Fruit fly (Drosophila melanogaster): Measurements from ENCODE around the gene CG11837.

CG11837 gene

dm6 chr3R:29038960-29039581, 10.2 kb upstream of the CG11837 start, which contains the start of the genes Slu7 and Pkc98E (continued):
- TF ChIP-seq tin (GFP tag; optimal IDR thresholded peaks at IDR 0.05) (peak; percentile 70), luna (GFP tag; optimal IDR thresholded peaks at IDR 0.05) (peak; percentile 60), Sox102F (GFP tag; optimal IDR thresholded peaks at IDR 0.05) (peak; percentile 19), salm (tag; optimal IDR thresholded peaks at IDR 0.05) (no peak), CG7987 (GFP tag; optimal IDR thresholded peaks at IDR 0.05) (peak; percentile 75), nmo (GFP tag; optimal IDR thresholded peaks at IDR 0.05) (peak; percentile 76), CG16815 (GFP tag; optimal IDR thresholded peaks at IDR 0.05) (peak; percentile 30), aop (GFP tag; IDR thresholded peaks at IDR 0.05) (no peak), YL-1 (GFP tag; optimal IDR thresholded peaks at IDR 0.05) (peak; percentile 49), CG12391 (tag; optimal IDR thresholded peaks at IDR 0.05) (peak; percentile 33), Rfx (GFP tag; IDR thresholded peaks at IDR 0.05) (peak; percentile 89), so (GFP tag; IDR thresholded peaks at IDR 0.05) (no peak), emc (GFP tag; optimal IDR thresholded peaks at IDR 0.05) (peak; percentile 45), CG18599 (GFP tag; optimal IDR thresholded peaks at IDR 0.05) (peak; percentile 68), sens (GFP tag) (peak; percentile 79), hth (optimal IDR thresholded peaks at IDR 0.05) (no peak), pum (GFP tag; optimal IDR thresholded peaks at IDR 0.05) (peak; percentile 52), lbe (GFP tag; optimal IDR thresholded peaks at IDR 0.05) (peak; percentile 80), ssp (GFP tag; IDR thresholded peaks at IDR 0.05) (peak; percentile 53), Usf (GFP tag; optimal IDR thresholded peaks at IDR 0.05) (no peak), CG17361 (GFP tag; IDR thresholded peaks at IDR 0.05) (peak; percentile 14; the same call in 2 of the 3 replicates), nerfin-1 (tag; optimal IDR thresholded peaks at IDR 0.05) (peak; percentile 99), Opbp (GFP tag; IDR thresholded peaks at IDR 0.05; ENCODE audit: partially characterized antibody) (peak; percentile 91), pzg (GFP tag; optimal IDR thresholded peaks at IDR 0.05) (peak; percentile 91), ems (GFP tag; optimal IDR thresholded peaks at IDR 0.05) (peak; percentile 49), onecut (GFP tag; IDR thresholded peaks at IDR 0.05) (peak; percentile 85), Dref (GFP tag; IDR thresholded peaks at IDR 0.05) (peak; percentile 88), h (optimal IDR thresholded peaks at IDR 0.05) (no peak), Ssrp (tag; optimal IDR thresholded peaks at IDR 0.05) (no peak), CG1024 (GFP tag; IDR thresholded peaks at IDR 0.05) (peak; percentile 34; the same call in 1 of the 2 replicates), wdn (GFP tag; IDR thresholded peaks at IDR 0.05) (peak; percentile 52; the same call in 1 of the 2 replicates), Oaz (GFP tag; IDR thresholded peaks at IDR 0.05) (no peak), vfl (GFP tag; optimal IDR thresholded peaks at IDR 0.05) (peak; percentile 56), abd-A (tag; optimal IDR thresholded peaks at IDR 0.05) (no peak), Neu2 (GFP tag; optimal IDR thresholded peaks at IDR 0.05; ENCODE audit: borderline replicate concordance) (no peak), CrebB (tag; optimal IDR thresholded peaks at IDR 0.05) (peak; percentile 42), psq (GFP tag; optimal IDR thresholded peaks at IDR 0.05) (peak; percentile 14), CG4328 (GFP tag; optimal IDR thresholded peaks at IDR 0.05) (peak; percentile 15), CG4820 (GFP tag; optimal IDR thresholded peaks at IDR 0.05) (no peak), slp2 (GFP tag; optimal IDR thresholded peaks at IDR 0.05) (peak; percentile 45), CG10654 (GFP tag; optimal IDR thresholded peaks at IDR 0.05) (peak; percentile 52), CG14667 (GFP tag; IDR thresholded peaks at IDR 0.05) (0 out of 2 replicates have a peak, but pooled peaks have one; percentile 12), Myb (GFP tag; optimal IDR thresholded peaks at IDR 0.05) (peak; percentile 43), ci (GFP tag; IDR thresholded peaks at IDR 0.05) (peak; percentile 47; the same call in 1 of the 3 replicates), sima (GFP tag; optimal IDR thresholded peaks at IDR 0.05) (no peak), CG10147 (GFP tag; optimal IDR thresholded peaks at IDR 0.05) (peak; percentile 46), MBD-R2 (GFP tag; IDR thresholded peaks at IDR 0.05) (peak; percentile 87), Spps (tag; optimal IDR thresholded peaks at IDR 0.05) (no peak), CG18476 (GFP tag; optimal IDR thresholded peaks at IDR 0.05) (peak; percentile 23), HLH54F (GFP tag; optimal IDR thresholded peaks at IDR 0.05) (peak; percentile 78), CTCF (GFP tag; optimal IDR thresholded peaks at IDR 0.05) (no peak), mam (GFP tag; optimal IDR thresholded peaks at IDR 0.05) (peak; percentile 83)

Data from whole organism, embryonic.